Fruit fly (Drosophila melanogaster) Kc167 (cell line): ENCODE data around the gene Mkrn1.

Experiments
- Myc ChIP-seq: fragments of >200 bp; optimal IDR thresholded peaks from 2 replicates; lab custom pipeline; 2017; ENCODE audit warnings: missing external identifiers
- Sin3A ChIP-seq: fragments of >200 bp; optimal IDR thresholded peaks from 2 replicates; lab custom pipeline; 2018; ENCODE audit warnings: missing external identifiers
- h ChIP-seq: fragments of >200 bp; optimal IDR thresholded peaks from 3 replicates; lab custom pipeline; 2018; ENCODE audit warnings: missing external identifiers
- insv ChIP-seq: fragments of >200 bp; optimal IDR thresholded peaks from 3 replicates; lab custom pipeline; 2018; ENCODE audit warnings: missing external identifiers
- psq ChIP-seq: fragments of >200 bp; optimal IDR thresholded peaks from 2 replicates; lab custom pipeline; 2017; ENCODE audit warnings: missing external identifiers
- ttk ChIP-seq: sonication (Bioruptor generic); optimal IDR thresholded peaks from 2 replicates; lab custom pipeline; 2017; ENCODE audit warnings: missing external identifiers

Gene Mkrn1

dm6 chr3L:21533270-21533948 is at the start of gene Mkrn1:
Gene Mkrn1, minus strand, starts transcription at chr3L:21533713.
- no peak for TF ChIP-seq Myc (lab: Kevin White, UChicago)
- TF ChIP-seq insv (lab: Kevin White, UChicago) = no peak
- no peak for TF ChIP-seq psq (lab: Kevin White, UChicago)
- TF ChIP-seq ttk (lab: Kevin White, UChicago) = no peak
- TF ChIP-seq h (lab: Kevin White, UChicago) = no peak
- no peak for TF ChIP-seq Sin3A (lab: Kevin White, UChicago)

- TF ChIP-seq Sin3A (lab: Kevin White, UChicago) = no peak
- TF ChIP-seq h (lab: Kevin White, UChicago) = no peak
- TF ChIP-seq psq (lab: Kevin White, UChicago) = no peak
- no peak for TF ChIP-seq ttk (lab: Kevin White, UChicago)
- no peak for TF ChIP-seq Myc (lab: Kevin White, UChicago)
- no peak for TF ChIP-seq insv (lab: Kevin White, UChicago)
These were observed 48.5 kb upstream of the Mkrn1 start for dm6 chr3L:21581984-21582383.

dm6 chr3L:21574296-21574745 is 40.8 kb upstream of the Mkrn1 start:
- TF ChIP-seq Sin3A (lab: Kevin White, UChicago) = no peak
- TF ChIP-seq ttk (lab: Kevin White, UChicago) = no peak
- no peak for TF ChIP-seq psq (lab: Kevin White, UChicago)
- no peak for TF ChIP-seq h (lab: Kevin White, UChicago)
- no peak for TF ChIP-seq Myc (lab: Kevin White, UChicago)
- no peak for TF ChIP-seq insv (lab: Kevin White, UChicago)

DNA sequence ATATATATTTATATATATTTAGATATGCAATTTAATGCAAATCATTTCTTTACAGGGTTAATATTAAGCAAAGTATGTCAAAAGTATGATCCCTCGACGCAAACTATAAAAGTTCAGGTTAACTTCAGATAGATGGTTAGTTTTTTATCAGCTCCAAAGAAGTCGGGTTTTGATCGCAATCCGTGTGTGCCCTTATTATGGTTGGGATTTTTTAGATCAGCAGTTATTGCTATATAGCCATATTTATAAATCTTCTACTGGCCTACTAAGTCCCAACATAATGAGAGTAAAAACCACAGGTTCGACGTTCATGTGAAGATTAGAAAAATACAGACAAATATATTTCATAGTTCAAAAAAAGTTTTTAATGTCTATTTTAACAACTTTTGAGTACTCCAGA is 40.3 kb upstream of the Mkrn1 start, which contains the start of gene EMC10:
Gene EMC10, plus strand, starts transcription at position 301 of the 400 bp plus-strand sequence.
- no peak for TF ChIP-seq Sin3A (lab: Kevin White, UChicago)
- no peak for TF ChIP-seq psq (lab: Kevin White, UChicago)
- no peak for TF ChIP-seq h (lab: Kevin White, UChicago)
- no peak for TF ChIP-seq insv (lab: Kevin White, UChicago)
- no peak for TF ChIP-seq ttk (lab: Kevin White, UChicago)
- no peak for TF ChIP-seq Myc (lab: Kevin White, UChicago)

DNA sequence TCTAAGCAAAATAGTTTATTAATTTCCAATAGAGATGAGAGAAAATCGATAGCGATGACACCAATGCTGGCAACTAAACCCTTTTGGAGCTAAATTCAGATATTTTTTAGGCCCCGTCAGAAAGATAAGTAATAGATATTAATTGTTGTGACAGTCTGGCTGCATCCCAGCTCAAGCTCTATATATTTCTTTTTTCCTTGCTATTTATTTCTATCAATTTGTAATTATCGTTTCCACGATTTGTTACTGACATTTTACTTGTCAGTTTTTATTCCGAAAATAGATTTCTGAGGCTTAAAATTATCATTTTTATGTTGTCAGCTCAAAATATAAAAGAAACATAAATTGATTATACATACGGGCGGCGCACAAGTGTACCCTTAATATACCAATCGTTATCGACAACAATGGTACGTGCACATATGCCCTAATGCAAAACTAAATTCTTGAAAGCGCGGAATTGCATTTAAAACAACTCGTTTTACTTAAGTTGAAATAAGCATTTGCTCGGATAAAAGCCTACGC is 35.4 kb upstream of the Mkrn1 start, which contains the start of the genes CRIF and SMC5:
Gene CRIF, minus strand, starts transcription at position 51 of the 525 bp plus-strand sequence.
Gene SMC5, plus strand, starts transcription at position 329 of the 525 bp plus-strand sequence.
- no peak for TF ChIP-seq Sin3A (lab: Kevin White, UChicago)
- no peak for TF ChIP-seq insv (lab: Kevin White, UChicago)
- no peak for TF ChIP-seq psq (lab: Kevin White, UChicago)
- no peak for TF ChIP-seq h (lab: Kevin White, UChicago)
- TF ChIP-seq Myc (lab: Kevin White, UChicago) = no peak
- no peak for TF ChIP-seq ttk (lab: Kevin White, UChicago)

DNA sequence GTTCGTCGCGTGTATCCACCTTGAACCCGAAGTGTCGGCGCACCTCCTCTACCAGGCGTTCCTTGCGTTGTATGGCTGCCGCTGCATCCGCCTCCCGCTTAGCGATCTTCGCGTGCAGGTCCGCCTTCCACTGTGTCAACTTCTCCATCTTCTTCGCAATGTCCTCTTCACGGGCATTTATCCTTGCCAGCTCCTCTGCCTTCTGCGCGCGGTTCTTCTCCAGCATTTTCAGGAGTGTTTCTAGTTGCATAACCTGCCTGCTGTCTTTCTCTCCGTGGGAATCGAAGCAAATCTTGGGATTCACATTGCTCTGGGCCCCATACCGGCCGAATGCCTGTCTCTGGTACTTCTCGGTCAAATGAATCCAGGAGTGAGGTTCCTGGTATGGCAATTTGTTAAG is 34.7 kb upstream of the Mkrn1 start:
- TF ChIP-seq psq (lab: Kevin White, UChicago) (no peak), Myc (lab: Kevin White, UChicago) (no peak), h (lab: Kevin White, UChicago) (no peak), ttk (lab: Kevin White, UChicago) (no peak), insv (lab: Kevin White, UChicago) (no peak), Sin3A (lab: Kevin White, UChicago) (no peak)

DNA sequence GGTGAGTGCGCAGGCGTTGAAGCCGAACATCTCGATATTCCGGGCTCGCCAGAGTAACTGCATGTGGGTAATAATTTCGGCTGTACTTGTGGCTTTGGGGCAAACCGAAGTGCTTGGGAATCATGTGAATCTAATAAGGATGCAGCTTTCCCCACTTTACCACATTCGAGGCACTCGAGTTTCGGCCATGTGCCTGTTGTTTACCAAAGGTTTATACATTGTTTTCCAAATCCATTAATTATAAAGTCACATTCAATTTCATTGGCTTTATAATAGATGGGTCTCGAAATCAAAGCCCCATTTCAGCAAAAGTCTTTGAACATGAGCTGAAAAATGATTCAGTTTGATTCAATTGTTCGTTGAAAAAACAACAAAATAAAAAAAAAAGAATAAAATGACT is 31.6 kb upstream of the Mkrn1 start, which contains the start of gene CG7634:
Gene CG7634, plus strand, starts transcription at position 301 of the 400 bp plus-strand sequence.
- TF ChIP-seq ttk (lab: Kevin White, UChicago) (no peak), Myc (lab: Kevin White, UChicago) (no peak)

DNA sequence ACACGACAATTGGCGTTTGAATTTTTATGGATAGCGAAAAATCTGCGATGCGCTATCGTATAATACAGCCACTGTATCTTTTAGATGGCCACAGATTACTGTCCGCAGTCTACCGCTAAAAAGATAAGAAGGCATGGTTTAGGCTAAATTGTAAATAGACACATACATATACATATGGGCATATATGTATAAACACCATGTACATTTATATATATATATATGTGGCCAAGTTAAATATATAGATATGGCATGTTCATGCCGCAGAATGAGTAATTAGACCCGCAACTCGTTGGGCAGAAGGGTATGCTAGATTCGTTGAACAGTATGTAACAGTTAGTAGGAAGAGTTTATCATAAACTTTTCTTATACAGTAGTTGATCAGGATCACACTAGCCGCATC is 28.6 kb upstream of the Mkrn1 start, which contains the start of gene CapaR:
Gene CapaR, minus strand, starts transcription at position 101 of the 400 bp plus-strand sequence.
- no peak for TF ChIP-seq h (lab: Kevin White, UChicago)
- no peak for TF ChIP-seq insv (lab: Kevin White, UChicago)

dm6 chr3L:21558176-21558871 is 24.8 kb upstream of the Mkrn1 start, which contains the start of gene CG7173:
Gene CG7173, minus strand, starts transcription at chr3L:21558226.
- TF ChIP-seq Sin3A (lab: Kevin White, UChicago) (no peak), h (lab: Kevin White, UChicago) (no peak), ttk (lab: Kevin White, UChicago) (no peak)

DNA sequence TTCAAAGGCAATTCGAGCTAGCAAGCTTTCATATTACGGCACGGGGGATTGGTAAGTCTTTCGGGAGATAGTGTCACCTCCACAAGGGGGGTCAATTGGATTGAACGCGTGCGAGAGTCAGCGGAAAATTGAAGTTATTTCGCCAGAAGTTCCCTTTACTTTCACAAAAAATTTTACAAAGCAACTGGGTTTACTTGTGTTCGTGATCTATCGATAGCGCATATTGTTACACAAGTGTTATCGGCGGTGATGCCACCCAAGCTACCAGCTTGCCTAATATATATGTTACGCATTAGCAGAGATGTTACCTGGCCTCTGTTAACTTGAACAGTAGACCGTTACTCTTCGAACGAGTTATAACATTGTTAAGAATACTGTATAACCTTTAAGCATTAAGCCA is 21.2 kb upstream of the Mkrn1 start, which contains the start of gene Wnk:
Gene Wnk, minus strand, starts transcription at position 177 of the 400 bp plus-strand sequence.
- TF ChIP-seq ttk (lab: Kevin White, UChicago) (no peak), psq (lab: Kevin White, UChicago) (no peak), h (lab: Kevin White, UChicago) (no peak), Myc (lab: Kevin White, UChicago) (no peak), insv (lab: Kevin White, UChicago) (no peak), Sin3A (lab: Kevin White, UChicago) (no peak)

DNA sequence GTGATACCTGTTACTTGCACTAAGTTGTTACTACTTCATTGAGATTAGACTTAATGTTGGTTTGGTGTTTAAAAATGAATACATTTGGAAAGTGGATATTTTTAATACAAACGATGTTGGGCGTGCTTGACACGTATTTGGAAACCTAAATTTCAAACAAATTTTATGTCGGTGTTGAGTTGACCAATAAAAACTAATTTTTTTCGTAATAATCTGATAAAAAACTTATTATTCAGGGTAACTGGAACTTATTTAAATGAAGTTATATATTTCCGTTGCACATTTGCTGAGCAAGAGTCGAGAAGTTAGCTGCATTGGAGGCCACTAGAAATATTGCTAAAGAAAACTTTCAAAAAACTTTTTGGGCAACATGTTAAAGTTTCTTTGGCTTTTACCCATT is 8.5 kb upstream of the Mkrn1 start, which contains the start of gene CG33290:
Gene CG33290, plus strand, starts transcription at position 301 of the 400 bp plus-strand sequence.
- no peak for TF ChIP-seq insv (lab: Kevin White, UChicago)
- no peak for TF ChIP-seq ttk (lab: Kevin White, UChicago)
- no peak for TF ChIP-seq h (lab: Kevin White, UChicago)
- TF ChIP-seq psq (lab: Kevin White, UChicago) = no peak
- TF ChIP-seq Sin3A (lab: Kevin White, UChicago) = no peak
- no peak for TF ChIP-seq Myc (lab: Kevin White, UChicago)
